Fruit fly (Drosophila melanogaster) whole organism, embryonic: Measurements from ENCODE around the gene Notum.

ENCODE experiments used
- Abd-B ChIP-seq: fragments of 200-800 bp; sonication (Bioruptor generic); optimal IDR thresholded peaks from 2 replicates; lab custom pipeline; 2018; ENCODE audit warnings: missing biosample characterization, mild to moderate bottlenecking, missing genetic modification characterization, moderate library complexity
- Atf6 ChIP-seq: fragments of 200-800 bp; sonication (Bioruptor generic); IDR thresholded peaks from 2 replicates; pipeline ENCODE4 v1.3.6; 2022; ENCODE audit warnings: missing biosample characterization, missing genetic modification characterization
- Blimp-1 ChIP-seq: fragments of 200-800 bp; sonication (Bioruptor generic); optimal IDR thresholded peaks from 3 replicates; lab custom pipeline; 2018; ENCODE audit warnings: missing biosample characterization, missing genetic modification characterization, mild to moderate bottlenecking, moderate library complexity, missing genetic modification reagents
- CG10654 ChIP-seq: fragments of 200-800 bp; sonication (Bioruptor generic); optimal IDR thresholded peaks from 2 replicates; lab custom pipeline; 2016; ENCODE audit warnings: missing biosample characterization, missing genetic modification characterization
- CG11695 ChIP-seq: fragments of 200-800 bp; sonication (Bioruptor generic); IDR thresholded peaks from 3 replicates; pipeline ENCODE4 v1.3.6; 2022; ENCODE audit warnings: missing biosample characterization, missing genetic modification characterization
- CG12104 ChIP-seq: fragments of 200-800 bp; sonication (Bioruptor generic); optimal IDR thresholded peaks from 3 replicates; lab custom pipeline; 2016; ENCODE audit warnings: missing biosample characterization, missing genetic modification characterization
- CG15696 ChIP-seq: fragments of 200-800 bp; sonication (Bioruptor generic); optimal IDR thresholded peaks from 2 replicates; lab custom pipeline; 2019; ENCODE audit warnings: missing biosample characterization, mild to moderate bottlenecking, missing genetic modification characterization, moderate library complexity
- CG1602 ChIP-seq: fragments of 200-800 bp; sonication (Bioruptor generic); optimal IDR thresholded peaks from 3 replicates; lab custom pipeline; 2016; ENCODE audit warnings: missing biosample characterization, missing genetic modification characterization
- CG16863 ChIP-seq: fragments of 200-800 bp; sonication (Bioruptor generic); optimal IDR thresholded peaks from 3 replicates; lab custom pipeline; 2016; ENCODE audit warnings: missing biosample characterization, missing genetic modification characterization
- CG18476 ChIP-seq: fragments of 200-800 bp; sonication (Bioruptor generic); optimal IDR thresholded peaks from 2 replicates; lab custom pipeline; 2016; ENCODE audit warnings: missing biosample characterization, mild to moderate bottlenecking, missing genetic modification characterization
- CG18599 ChIP-seq: fragments of 200-800 bp; sonication (Bioruptor generic); optimal IDR thresholded peaks from 3 replicates; lab custom pipeline; 2017; ENCODE audit warnings: missing biosample characterization, missing genetic modification characterization, mild to moderate bottlenecking, moderate library complexity, missing genetic modification reagents
- CG2116 ChIP-seq: fragments of 200-800 bp; sonication (Bioruptor generic); optimal IDR thresholded peaks from 3 replicates; lab custom pipeline; 2018; ENCODE audit warnings: missing biosample characterization, mild to moderate bottlenecking, missing genetic modification characterization
- CG2199 ChIP-seq: fragments of 200-800 bp; sonication (Bioruptor generic); IDR thresholded peaks from 3 replicates; pipeline ENCODE4 v1.3.6; 2022; ENCODE audit warnings: missing biosample characterization, missing genetic modification characterization
- CG3726 ChIP-seq: fragments of 200-800 bp; sonication (Bioruptor generic); IDR thresholded peaks from 3 replicates; pipeline ENCODE4, ENCODE4 v1.3.6; 2022; ENCODE audit warnings: missing biosample characterization, missing genetic modification characterization
- CG4360 ChIP-seq: fragments of 200-800 bp; sonication (Bioruptor generic); IDR thresholded peaks from 2 replicates; pipeline ENCODE4 v1.3.6; 2022; ENCODE audit warnings: missing biosample characterization, missing genetic modification characterization
- CG4730 ChIP-seq: fragments of 200-800 bp; sonication (Bioruptor generic); IDR thresholded peaks from 2 replicates; pipeline ENCODE4 v1.3.6; 2022; ENCODE audit warnings: missing biosample characterization, missing genetic modification characterization
- CG6689 ChIP-seq: fragments of 200-800 bp; sonication (Bioruptor generic); IDR thresholded peaks from 2 replicates; pipeline ENCODE4 v1.3.6; 2022; ENCODE audit warnings: missing biosample characterization, missing genetic modification characterization
- CG8359 ChIP-seq: fragments of 200-800 bp; sonication (Bioruptor generic); optimal IDR thresholded peaks from 2 replicates; lab custom pipeline; 2017; ENCODE audit warnings: missing biosample characterization, mild to moderate bottlenecking, missing genetic modification characterization, borderline replicate concordance
- CG8388 ChIP-seq: fragments of 200-800 bp; sonication (Bioruptor generic); optimal IDR thresholded peaks from 2 replicates; lab custom pipeline; 2019; ENCODE audit warnings: missing biosample characterization, mild to moderate bottlenecking, missing genetic modification characterization, moderate library complexity
- CG8924 ChIP-seq: fragments of 200-800 bp; optimal IDR thresholded peaks from 3 replicates; lab custom pipeline; 2019; ENCODE audit warnings: missing biosample characterization, mild to moderate bottlenecking, missing genetic modification characterization, moderate library complexity
- Dfd ChIP-seq, 2 experiments: fragments of >200 bp; optimal IDR thresholded peaks; 2 replicates each; lab custom pipeline; 2017; ENCODE audit warnings: missing biosample characterization in 2 of 2, missing genetic modification characterization in 2 of 2
- Doc2 ChIP-seq: fragments of 200-800 bp; sonication (Bioruptor generic); IDR thresholded peaks from 2 replicates; pipeline ENCODE4 v1.3.6; 2022; ENCODE audit warnings: missing biosample characterization, missing genetic modification characterization
- E2f2 ChIP-seq: fragments of 200-800 bp; sonication (Bioruptor generic); IDR thresholded peaks from 2 replicates; pipeline ENCODE4 v1.3.6; 2022; ENCODE audit warnings: missing biosample characterization, missing genetic modification characterization
- HLH3B ChIP-seq: fragments of 200-800 bp; sonication (Bioruptor generic); IDR thresholded peaks from 2 replicates; pipeline ENCODE4 v1.3.6; 2022; ENCODE audit warnings: missing biosample characterization, missing genetic modification characterization
- Lhr ChIP-seq: fragments of 200-800 bp; sonication (Bioruptor generic); optimal IDR thresholded peaks from 3 replicates; lab custom pipeline; 2017; ENCODE audit warnings: mild to moderate bottlenecking, missing biosample characterization, missing genetic modification reagents, missing genetic modification characterization
- Mrtf ChIP-seq: fragments of 200-800 bp; sonication (Bioruptor generic); IDR thresholded peaks from 3 replicates; pipeline ENCODE4 v1.3.6; 2022; ENCODE audit warnings: missing biosample characterization, missing genetic modification characterization
- NC2α ChIP-seq: fragments of 200-800 bp; sonication (Bioruptor generic); optimal IDR thresholded peaks from 2 replicates; lab custom pipeline; 2016; ENCODE audit warnings: missing biosample characterization, missing genetic modification characterization
- Nf-YB ChIP-seq: fragments of 200-800 bp; sonication (Bioruptor generic); optimal IDR thresholded peaks from 3 replicates; lab custom pipeline; 2019; ENCODE audit warnings: missing biosample characterization, mild to moderate bottlenecking, missing genetic modification characterization, moderate library complexity
- Sox100B ChIP-seq: fragments of 200-800 bp; sonication (Bioruptor generic); optimal IDR thresholded peaks from 3 replicates; lab custom pipeline; 2018; ENCODE audit warnings: missing biosample characterization, mild to moderate bottlenecking, missing genetic modification characterization
- ac ChIP-seq: fragments of 200-800 bp; sonication (Bioruptor generic); optimal IDR thresholded peaks from 3 replicates; lab custom pipeline; 2017; ENCODE audit warnings: missing biosample characterization, mild to moderate bottlenecking, missing genetic modification characterization
- az2 ChIP-seq: fragments of 200-800 bp; sonication (Bioruptor generic); optimal IDR thresholded peaks from 3 replicates; lab custom pipeline; 2016; ENCODE audit warnings: missing biosample characterization, missing genetic modification characterization
- btn ChIP-seq: fragments of 200-800 bp; sonication (Bioruptor generic); optimal IDR thresholded peaks from 2 replicates; lab custom pipeline; 2016; ENCODE audit warnings: missing biosample characterization, missing genetic modification characterization
- danr ChIP-seq: fragments of 200-800 bp; sonication (Bioruptor generic); IDR thresholded peaks from 2 replicates; pipeline ENCODE4 v1.3.6; 2022; ENCODE audit warnings: missing biosample characterization, missing genetic modification characterization
- dmrt99B ChIP-seq: fragments of 200-800 bp; sonication (Bioruptor generic); optimal IDR thresholded peaks from 2 replicates; lab custom pipeline; 2018; ENCODE audit warnings: missing biosample characterization, mild to moderate bottlenecking, missing genetic modification characterization, moderate library complexity
- gem ChIP-seq: fragments of 200-800 bp; sonication (Bioruptor generic); optimal IDR thresholded peaks from 2 replicates; lab custom pipeline; 2019; ENCODE audit warnings: missing biosample characterization, mild to moderate bottlenecking, missing genetic modification characterization, moderate library complexity
- ken ChIP-seq: fragments of 200-800 bp; sonication (Bioruptor generic); IDR thresholded peaks from 3 replicates; pipeline ENCODE4 v1.3.6; 2022; ENCODE audit warnings: missing biosample characterization, missing genetic modification characterization
- lola ChIP-seq, 3 experiments: fragments of >200 bp in 2 of 3; fragments of 200-800 bp in 1 of 3; sonication (Bioruptor generic) in 1 of 3; optimal IDR thresholded peaks; 2 replicates each; lab custom pipeline; 2017 to 2019; ENCODE audit warnings: missing biosample characterization in 3 of 3, missing genetic modification characterization in 3 of 3, mild to moderate bottlenecking in 1 of 3, moderate library complexity in 1 of 3
- nmo ChIP-seq: fragments of 200-800 bp; sonication (Bioruptor generic); optimal IDR thresholded peaks from 2 replicates; lab custom pipeline; 2018; ENCODE audit warnings: missing biosample characterization, mild to moderate bottlenecking, missing genetic modification characterization, moderate library complexity
- nom ChIP-seq: fragments of 200-800 bp; sonication (Bioruptor generic); optimal IDR thresholded peaks from 2 replicates; lab custom pipeline; 2017; ENCODE audit warnings: missing biosample characterization, missing genetic modification characterization, mild to moderate bottlenecking, moderate library complexity, missing genetic modification reagents
- pfk ChIP-seq: fragments of 200-800 bp; sonication (Bioruptor generic); optimal IDR thresholded peaks from 2 replicates; lab custom pipeline; 2018; ENCODE audit warnings: missing biosample characterization, mild to moderate bottlenecking, missing genetic modification characterization, moderate library complexity
- psq ChIP-seq: fragments of 200-800 bp; sonication (Bioruptor generic); optimal IDR thresholded peaks from 2 replicates; lab custom pipeline; 2017; ENCODE audit warnings: missing biosample characterization, missing genetic modification characterization
- sd ChIP-seq: fragments of 200-800 bp; sonication (Bioruptor generic); optimal IDR thresholded peaks from 3 replicates; lab custom pipeline; 2018; ENCODE audit warnings: missing biosample characterization, mild to moderate bottlenecking, missing genetic modification characterization, moderate library complexity
- slou ChIP-seq: fragments of 200-800 bp; sonication (Bioruptor generic); optimal IDR thresholded peaks from 3 replicates; lab custom pipeline; 2016; ENCODE audit warnings: missing biosample characterization, missing genetic modification characterization
- so ChIP-seq: fragments of 200-800 bp; sonication (Bioruptor generic); IDR thresholded peaks from 3 replicates; pipeline ENCODE4 v1.3.6; 2022; ENCODE audit warnings: missing biosample characterization, missing genetic modification characterization
- sr ChIP-seq: fragments of 200-800 bp; sonication (Bioruptor generic); IDR thresholded peaks from 3 replicates; pipeline ENCODE4 v1.3.6; 2022; ENCODE audit warnings: missing biosample characterization, missing genetic modification characterization
- stwl ChIP-seq: fragments of 200-800 bp; sonication (Bioruptor generic); optimal IDR thresholded peaks from 3 replicates; lab custom pipeline; 2018; ENCODE audit warnings: missing biosample characterization, mild to moderate bottlenecking, missing genetic modification characterization, moderate library complexity
- tap ChIP-seq: fragments of 200-800 bp; optimal IDR thresholded peaks from 3 replicates; lab custom pipeline; 2019; ENCODE audit warnings: missing biosample characterization, mild to moderate bottlenecking, missing genetic modification characterization, moderate library complexity
- wor ChIP-seq: fragments of 200-800 bp; sonication (Bioruptor generic); IDR thresholded peaks from 2 replicates; pipeline ENCODE4 v1.3.6; 2022; ENCODE audit warnings: missing biosample characterization, missing genetic modification characterization
- zfh1 ChIP-seq: fragments of 200-800 bp; sonication (Bioruptor generic); IDR thresholded peaks from 3 replicates; pipeline ENCODE4 v1.3.6; 2022; ENCODE audit warnings: missing biosample characterization, missing genetic modification characterization

Gene Notum

dm6 chr3L:16043045-16043781 lies 19.9 kb downstream of the Notum start (continued):
- peak; percentile 70 for TF ChIP-seq Blimp-1 (GFP tag; lab: Kevin White, UChicago)
- peak; percentile 30; the same call in 1 of the 2 replicates for TF ChIP-seq HLH3B (GFP tag; lab: Robert Waterston, UW)
- no peak for TF ChIP-seq Lhr (GFP tag; lab: Kevin White, UChicago)
- peak; percentile 61 for TF ChIP-seq nmo
- TF ChIP-seq CG12104 = peak; percentile 20
- TF ChIP-seq danr = no peak
- peak; percentile 61 for TF ChIP-seq dmrt99B (tag; lab: Kevin White, UChicago)
- TF ChIP-seq Sox100B (GFP tag; lab: Kevin White, UChicago) = peak; percentile 34
- TF ChIP-seq ac (GFP tag; lab: Kevin White, UChicago) = peak; percentile 15
- peak; percentile 96 for TF ChIP-seq sd (tag; lab: Kevin White, UChicago)
- TF ChIP-seq CG4730 = 0 out of 2 replicates have a peak, but pooled peaks have one; percentile 33
- peak; percentile 8; the same call in 1 of the 3 replicates for TF ChIP-seq CG2199 (GFP tag; lab: Robert Waterston, UW)
- TF ChIP-seq CG8388 = peak; percentile 44
- TF ChIP-seq CG8359 (GFP tag; lab: Kevin White, UChicago) = peak; percentile 33
- peak; percentile 13 for TF ChIP-seq CG10654
- peak; percentile 13 for TF ChIP-seq psq (GFP tag; lab: Kevin White, UChicago)
- TF ChIP-seq CG11695 (GFP tag; lab: Robert Waterston, UW) = 0 out of 3 replicates have a peak, but pooled peaks have one; percentile 48
- TF ChIP-seq gem (tag; lab: Kevin White, UChicago) = peak; percentile 73
- TF ChIP-seq zfh1 (GFP tag; lab: Robert Waterston, UW) = 0 out of 3 replicates have a peak, but pooled peaks have one; percentile 37
- no peak for TF ChIP-seq CG3726
- TF ChIP-seq CG6689 (GFP tag; lab: Robert Waterston, UW) = peak; percentile 74
- no peak for TF ChIP-seq Dfd (GFP tag; optimal IDR thresholded peaks at IDR 0.05; lab: Kevin White, UChicago)
- TF ChIP-seq lola (GFP tag; optimal IDR thresholded peaks at IDR 0.05; lab: Kevin White, UChicago) = peak in 1 of 3 experiments; percentile 72
- no peak for TF ChIP-seq sr (GFP tag; lab: Robert Waterston, UW)
- no peak for TF ChIP-seq ken
- no peak for TF ChIP-seq CG2116 (GFP tag; lab: Kevin White, UChicago)
- TF ChIP-seq CG1602 (GFP tag; lab: Kevin White, UChicago) = peak; percentile 6
- no peak for TF ChIP-seq CG18476 (GFP tag; lab: Kevin White, UChicago)
- TF ChIP-seq slou (GFP tag; lab: Kevin White, UChicago) = no peak
- peak; percentile 48; the same call in 2 of the 3 replicates for TF ChIP-seq so (GFP tag; lab: Robert Waterston, UW)
- TF ChIP-seq wor = 0 out of 2 replicates have a peak, but pooled peaks have one; percentile 35
- 0 out of 2 replicates have a peak, but pooled peaks have one; percentile 15 for TF ChIP-seq Atf6
- TF ChIP-seq Abd-B (GFP tag; lab: Kevin White, UChicago) = no peak
- no peak for TF ChIP-seq CG16863
- TF ChIP-seq CG18599 = peak; percentile 3
- TF ChIP-seq pfk (GFP tag; lab: Kevin White, UChicago) = no peak
- TF ChIP-seq CG15696 = peak; percentile 54
- TF ChIP-seq NC2α (GFP tag; lab: Kevin White, UChicago) = no peak
- TF ChIP-seq Mrtf (GFP tag; lab: Robert Waterston, UW) = no peak
- TF ChIP-seq Doc2 (GFP tag; lab: Robert Waterston, UW) = no peak
- TF ChIP-seq btn (GFP tag; lab: Kevin White, UChicago) = no peak
- TF ChIP-seq E2f2 (GFP tag; lab: Robert Waterston, UW) = peak; percentile 29; the same call in 1 of the 2 replicates
- peak; percentile 85 for TF ChIP-seq nom (GFP tag; lab: Kevin White, UChicago)
- peak; percentile 99 for TF ChIP-seq CG4360
- peak; percentile 48 for TF ChIP-seq Nf-YB (GFP tag; lab: Kevin White, UChicago)
- no peak for TF ChIP-seq stwl (tag; lab: Kevin White, UChicago)
- TF ChIP-seq tap = peak; percentile 70
- no peak for TF ChIP-seq az2 (GFP tag; lab: Kevin White, UChicago)
- peak; percentile 25 for TF ChIP-seq CG8924 (tag; lab: Kevin White, UChicago)
